Fruit fly (Drosophila melanogaster) S2 (cell line): ENCODE results near the gene CG42766.

Experiments used
- CG8478 ChIP-seq: fragments of >200 bp; optimal IDR thresholded peaks from 2 replicates; lab custom pipeline; 2018
- CTCF ChIP-seq, 2 experiments: fragments of >200 bp; optimal IDR thresholded peaks; 2 replicates each; lab custom pipeline; 2018

CG42766 gene

dm6 chrX:15989631-15990030, 13.0 kb downstream of the CG42766 start:
- no peak for TF ChIP-seq CG8478 (lab: Kevin White, UChicago)
- TF ChIP-seq CTCF (optimal IDR thresholded peaks at IDR 0.05; lab: Kevin White, UChicago) = no peak

dm6 chrX:15991618-15992526, 15.2 kb downstream of the CG42766 start, which contains the start of the genes CG46312, eIF5 and exd:
TSS of gene CG46312 (minus strand) at chrX:15991974.
TSS of gene eIF5 (minus strand) at chrX:15991974.
TSS of gene exd (plus strand) at chrX:15992468.
- TF ChIP-seq CTCF (optimal IDR thresholded peaks at IDR 0.05; lab: Kevin White, UChicago) (no peak), CG8478 (lab: Kevin White, UChicago) (no peak)

- TF ChIP-seq CG8478 (lab: Kevin White, UChicago) (no peak), CTCF (optimal IDR thresholded peaks at IDR 0.05; lab: Kevin White, UChicago) (no peak)
Observed at dm6 chrX:15992527-15992897, 15.8 kb downstream of the CG42766 start.

- TF ChIP-seq CG8478 (lab: Kevin White, UChicago) (no peak), CTCF (optimal IDR thresholded peaks at IDR 0.05; lab: Kevin White, UChicago) (no peak)
Observed at dm6 chrX:15996831-15997230, 20.2 kb downstream of the CG42766 start, which contains the start of gene CG8939. TSS of gene CG8939 (plus strand) at chrX:15997016.

- TF ChIP-seq CG8478 (lab: Kevin White, UChicago) = no peak
Observed at dm6 chrX:16005066-16005465, 28.4 kb downstream of the CG42766 start.

- TF ChIP-seq CG8478 (lab: Kevin White, UChicago) (no peak), CTCF (optimal IDR thresholded peaks at IDR 0.05; lab: Kevin White, UChicago) (peak in 1 of 2 experiments; percentile 0)
Observed at dm6 chrX:16005551-16006197, 29.0 kb downstream of the CG42766 start, which contains the start of the genes vap and CG12698. TSS of gene vap (minus strand) at chrX:16005812. TSS of gene CG12698 (plus strand) at chrX:16006147.

- TF ChIP-seq CTCF (optimal IDR thresholded peaks at IDR 0.05; lab: Kevin White, UChicago) (no peak), CG8478 (lab: Kevin White, UChicago) (no peak)
Observed at dm6 chrX:16008814-16009213, 32.1 kb downstream of the CG42766 start, which contains the start of gene Muc14A. TSS of gene Muc14A (plus strand) at chrX:16009114.
